Fruit fly (Drosophila melanogaster) whole organism, embryonic: Measurements from ENCODE around the gene CG11703.
A peak's percentile ranks its signal among the peaks of the same experiment; 100 is the strongest.

Experiments
- ATbp ChIP-seq: fragments of 200-800 bp; sonication (Bioruptor generic); optimal IDR thresholded peaks from 2 replicates; lab custom pipeline; 2017; ENCODE audit warnings: missing biosample characterization, mild to moderate bottlenecking, missing genetic modification characterization, missing genetic modification reagents
- Bdp1 ChIP-seq: fragments of 200-800 bp; sonication (Bioruptor generic); optimal IDR thresholded peaks from 3 replicates; lab custom pipeline; 2016; ENCODE audit warnings: missing biosample characterization, missing genetic modification characterization
- C15 ChIP-seq: fragments of 200-800 bp; sonication (Bioruptor generic); IDR thresholded peaks from 3 replicates; pipeline ENCODE4 v1.3.6; 2022; ENCODE audit warnings: missing biosample characterization, missing genetic modification characterization
- CG10431 ChIP-seq: fragments of 200-800 bp; sonication (Bioruptor generic); optimal IDR thresholded peaks from 3 replicates; lab custom pipeline; 2018; ENCODE audit warnings: missing biosample characterization, mild to moderate bottlenecking, missing genetic modification characterization
- CG11723 ChIP-seq: fragments of 200-800 bp; sonication (Bioruptor generic); optimal IDR thresholded peaks from 2 replicates; lab custom pipeline; 2017; ENCODE audit warnings: missing biosample characterization, mild to moderate bottlenecking, missing genetic modification characterization
- CG14050 ChIP-seq: fragments of 200-800 bp; sonication (Bioruptor generic); IDR thresholded peaks from 3 replicates; pipeline ENCODE4 v1.3.6; 2022; ENCODE audit warnings: missing biosample characterization, missing genetic modification characterization
- CG15514 ChIP-seq: fragments of 200-800 bp; sonication (Bioruptor generic); optimal IDR thresholded peaks from 3 replicates; lab custom pipeline; 2017; ENCODE audit warnings: missing biosample characterization, missing genetic modification characterization, mild to moderate bottlenecking, moderate library complexity, missing genetic modification reagents
- CG1602 ChIP-seq: fragments of 200-800 bp; sonication (Bioruptor generic); optimal IDR thresholded peaks from 3 replicates; lab custom pipeline; 2016; ENCODE audit warnings: missing biosample characterization, missing genetic modification characterization
- CG1603 ChIP-seq: fragments of 200-800 bp; sonication (Bioruptor generic); optimal IDR thresholded peaks from 2 replicates; lab custom pipeline; 2019; ENCODE audit warnings: missing biosample characterization, mild to moderate bottlenecking, missing genetic modification characterization, moderate library complexity
- CG2889 ChIP-seq: fragments of 200-800 bp; sonication (Bioruptor generic); IDR thresholded peaks from 3 replicates; pipeline ENCODE4 v1.3.6; 2022; ENCODE audit warnings: missing biosample characterization, missing genetic modification characterization
- CG30403 ChIP-seq: fragments of 200-800 bp; sonication (Bioruptor generic); optimal IDR thresholded peaks from 3 replicates; lab custom pipeline; 2016; ENCODE audit warnings: missing biosample characterization, missing genetic modification characterization
- CG3281 ChIP-seq: fragments of 200-800 bp; sonication (Bioruptor generic); optimal IDR thresholded peaks from 3 replicates; lab custom pipeline; 2017; ENCODE audit warnings: missing biosample characterization, mild to moderate bottlenecking, missing genetic modification characterization
- CG3847 ChIP-seq: fragments of 200-800 bp; sonication (Bioruptor generic); IDR thresholded peaks from 2 replicates; pipeline ENCODE4 v1.3.6; 2022; ENCODE audit warnings: missing biosample characterization, missing genetic modification characterization
- CG4617 ChIP-seq: fragments of 200-800 bp; sonication (Bioruptor generic); optimal IDR thresholded peaks from 3 replicates; lab custom pipeline; 2016; ENCODE audit warnings: missing biosample characterization, missing genetic modification characterization, borderline replicate concordance
- CG7786 ChIP-seq: fragments of 200-800 bp; sonication (Bioruptor generic); optimal IDR thresholded peaks from 2 replicates; lab custom pipeline; 2016; ENCODE audit warnings: missing biosample characterization, missing genetic modification characterization
- CG7987 ChIP-seq: fragments of 200-800 bp; sonication (Bioruptor generic); optimal IDR thresholded peaks from 2 replicates; lab custom pipeline; 2018; ENCODE audit warnings: missing biosample characterization, mild to moderate bottlenecking, missing genetic modification characterization, moderate library complexity
- CG8290 ChIP-seq, 3 experiments: fragments of 200-800 bp; sonication (Bioruptor generic); optimal IDR thresholded peaks; 2 replicates each; lab custom pipeline; 2016 to 2019; ENCODE audit warnings: missing biosample characterization in 3 of 3, missing genetic modification characterization in 3 of 3, mild to moderate bottlenecking in 2 of 3, moderate library complexity in 1 of 3
- CG8359 ChIP-seq: fragments of 200-800 bp; sonication (Bioruptor generic); optimal IDR thresholded peaks from 2 replicates; lab custom pipeline; 2017; ENCODE audit warnings: missing biosample characterization, mild to moderate bottlenecking, missing genetic modification characterization, borderline replicate concordance
- Dip3 ChIP-seq: fragments of 200-800 bp; sonication (Bioruptor generic); optimal IDR thresholded peaks from 3 replicates; lab custom pipeline; 2016; ENCODE audit warnings: missing biosample characterization, missing genetic modification characterization
- Gsc ChIP-seq: fragments of 200-800 bp; sonication (Bioruptor generic); IDR thresholded peaks from 2 replicates; pipeline ENCODE4 v1.3.6; 2022; ENCODE audit warnings: missing biosample characterization, missing genetic modification characterization
- HLH4C ChIP-seq: fragments of 200-800 bp; sonication (Bioruptor generic); IDR thresholded peaks from 3 replicates; pipeline ENCODE4 v1.3.6; 2022; ENCODE audit warnings: missing biosample characterization, missing genetic modification characterization; ENCODE audit not compliant: partially characterized antibody
- HLH54F ChIP-seq: fragments of 200-800 bp; sonication (Bioruptor generic); optimal IDR thresholded peaks from 3 replicates; lab custom pipeline; 2016; ENCODE audit warnings: missing biosample characterization, missing genetic modification characterization
- Lhr ChIP-seq: fragments of 200-800 bp; sonication (Bioruptor generic); optimal IDR thresholded peaks from 3 replicates; lab custom pipeline; 2017; ENCODE audit warnings: mild to moderate bottlenecking, missing biosample characterization, missing genetic modification reagents, missing genetic modification characterization
- Myb ChIP-seq: fragments of 200-800 bp; sonication (Bioruptor generic); optimal IDR thresholded peaks from 2 replicates; lab custom pipeline; 2016; ENCODE audit warnings: missing biosample characterization, missing genetic modification characterization
- Nf-YA ChIP-seq: fragments of 200-800 bp; sonication (Bioruptor generic); IDR thresholded peaks from 2 replicates; pipeline ENCODE4 v1.3.6; 2022; ENCODE audit warnings: missing biosample characterization, missing genetic modification characterization
- amos ChIP-seq: fragments of 200-800 bp; sonication (Bioruptor generic); IDR thresholded peaks from 2 replicates; pipeline ENCODE4 v1.3.6; 2022; ENCODE audit warnings: missing biosample characterization, missing genetic modification characterization; ENCODE audit not compliant: partially characterized antibody
- az2 ChIP-seq: fragments of 200-800 bp; sonication (Bioruptor generic); optimal IDR thresholded peaks from 3 replicates; lab custom pipeline; 2016; ENCODE audit warnings: missing biosample characterization, missing genetic modification characterization
- bowl ChIP-seq: fragments of 200-800 bp; sonication (Bioruptor generic); IDR thresholded peaks from 2 replicates; pipeline ENCODE4 v1.3.6; 2022; ENCODE audit warnings: missing biosample characterization, missing genetic modification characterization
- btn ChIP-seq: fragments of 200-800 bp; sonication (Bioruptor generic); optimal IDR thresholded peaks from 2 replicates; lab custom pipeline; 2016; ENCODE audit warnings: missing biosample characterization, missing genetic modification characterization
- cato ChIP-seq: fragments of 200-800 bp; sonication (Bioruptor generic); optimal IDR thresholded peaks from 2 replicates; lab custom pipeline; 2016; ENCODE audit warnings: missing biosample characterization, missing genetic modification characterization, borderline replicate concordance
- crp ChIP-seq, 2 experiments: fragments of 200-800 bp; sonication (Bioruptor generic); optimal IDR thresholded peaks; 2 replicates in 1 of 2; 3 replicates in 1 of 2; lab custom pipeline; 2017; ENCODE audit warnings: missing biosample characterization in 2 of 2, missing genetic modification characterization in 2 of 2, mild to moderate bottlenecking in 1 of 2, moderate library complexity in 1 of 2
- dimm ChIP-seq: fragments of 200-800 bp; sonication (Bioruptor generic); IDR thresholded peaks from 2 replicates; pipeline ENCODE4 v1.3.6; 2022; ENCODE audit warnings: missing biosample characterization, missing genetic modification characterization
- dpn ChIP-seq, 2 experiments: fragments of 200-800 bp; sonication (Bioruptor generic); optimal IDR thresholded peaks; 3 replicates each; lab custom pipeline; 2016; ENCODE audit warnings: missing biosample characterization in 2 of 2, missing genetic modification characterization in 2 of 2
- fd96Cb ChIP-seq: fragments of 200-800 bp; sonication (Bioruptor generic); optimal IDR thresholded peaks from 2 replicates; lab custom pipeline; 2018; ENCODE audit warnings: missing biosample characterization, mild to moderate bottlenecking, missing genetic modification characterization, moderate library complexity
- gem ChIP-seq: fragments of 200-800 bp; sonication (Bioruptor generic); optimal IDR thresholded peaks from 2 replicates; lab custom pipeline; 2019; ENCODE audit warnings: missing biosample characterization, mild to moderate bottlenecking, missing genetic modification characterization, moderate library complexity
- hbn ChIP-seq: fragments of 200-800 bp; sonication (Bioruptor generic); IDR thresholded peaks from 2 replicates; pipeline ENCODE4 v1.3.6; 2022; ENCODE audit warnings: missing biosample characterization, missing genetic modification characterization; ENCODE audit not compliant: partially characterized antibody
- kni ChIP-seq: fragments of 200-800 bp; sonication (Bioruptor generic); optimal IDR thresholded peaks from 3 replicates; lab custom pipeline; 2017; ENCODE audit warnings: mild to moderate bottlenecking, missing biosample characterization, missing genetic modification reagents, missing genetic modification characterization
- lov ChIP-seq, 2 experiments: fragments of 200-800 bp in 1 of 2; fragments of >200 bp in 1 of 2; sonication (Bioruptor generic) in 1 of 2; IDR thresholded peaks in 1 of 2; optimal IDR thresholded peaks in 1 of 2; 2 replicates in 1 of 2; 3 replicates in 1 of 2; pipeline versions ENCODE4 v1.3.6 to Lab custom; 2017 to 2022; ENCODE audit warnings: missing biosample characterization in 1 of 2, missing genetic modification characterization in 1 of 2
- nau ChIP-seq: fragments of 200-800 bp; sonication (Bioruptor generic); optimal IDR thresholded peaks from 3 replicates; lab custom pipeline; 2017; ENCODE audit warnings: missing biosample characterization, mild to moderate bottlenecking, missing genetic modification characterization, missing genetic modification reagents
- oc ChIP-seq: fragments of 200-800 bp; sonication (Bioruptor generic); optimal IDR thresholded peaks from 2 replicates; lab custom pipeline; 2018; ENCODE audit warnings: missing biosample characterization, mild to moderate bottlenecking, missing genetic modification characterization, moderate library complexity
- otp ChIP-seq: fragments of 200-800 bp; sonication (Bioruptor generic); IDR thresholded peaks from 3 replicates; pipeline ENCODE4, ENCODE4 v1.3.6; 2022; ENCODE audit warnings: missing biosample characterization, missing genetic modification characterization
- pfk ChIP-seq: fragments of 200-800 bp; sonication (Bioruptor generic); optimal IDR thresholded peaks from 2 replicates; lab custom pipeline; 2018; ENCODE audit warnings: missing biosample characterization, mild to moderate bottlenecking, missing genetic modification characterization, moderate library complexity
- pros ChIP-seq: fragments of 200-800 bp; sonication (Bioruptor generic); optimal IDR thresholded peaks from 3 replicates; lab custom pipeline; 2019; ENCODE audit warnings: missing biosample characterization, mild to moderate bottlenecking, missing genetic modification characterization, moderate library complexity
- psq ChIP-seq: fragments of 200-800 bp; sonication (Bioruptor generic); optimal IDR thresholded peaks from 2 replicates; lab custom pipeline; 2017; ENCODE audit warnings: missing biosample characterization, missing genetic modification characterization
- sqz ChIP-seq: fragments of 200-800 bp; sonication (Bioruptor generic); optimal IDR thresholded peaks from 3 replicates; lab custom pipeline; 2018; ENCODE audit warnings: missing biosample characterization, mild to moderate bottlenecking, missing genetic modification characterization
- zen2 ChIP-seq: fragments of 200-800 bp; sonication (Bioruptor generic); IDR thresholded peaks from 3 replicates; pipeline ENCODE4 v1.3.6; 2022; ENCODE audit warnings: missing biosample characterization, missing genetic modification characterization; ENCODE audit not compliant: partially characterized antibody
- zfh1 ChIP-seq: fragments of 200-800 bp; sonication (Bioruptor generic); IDR thresholded peaks from 3 replicates; pipeline ENCODE4 v1.3.6; 2022; ENCODE audit warnings: missing biosample characterization, missing genetic modification characterization

The CG11703 gene

DNA sequence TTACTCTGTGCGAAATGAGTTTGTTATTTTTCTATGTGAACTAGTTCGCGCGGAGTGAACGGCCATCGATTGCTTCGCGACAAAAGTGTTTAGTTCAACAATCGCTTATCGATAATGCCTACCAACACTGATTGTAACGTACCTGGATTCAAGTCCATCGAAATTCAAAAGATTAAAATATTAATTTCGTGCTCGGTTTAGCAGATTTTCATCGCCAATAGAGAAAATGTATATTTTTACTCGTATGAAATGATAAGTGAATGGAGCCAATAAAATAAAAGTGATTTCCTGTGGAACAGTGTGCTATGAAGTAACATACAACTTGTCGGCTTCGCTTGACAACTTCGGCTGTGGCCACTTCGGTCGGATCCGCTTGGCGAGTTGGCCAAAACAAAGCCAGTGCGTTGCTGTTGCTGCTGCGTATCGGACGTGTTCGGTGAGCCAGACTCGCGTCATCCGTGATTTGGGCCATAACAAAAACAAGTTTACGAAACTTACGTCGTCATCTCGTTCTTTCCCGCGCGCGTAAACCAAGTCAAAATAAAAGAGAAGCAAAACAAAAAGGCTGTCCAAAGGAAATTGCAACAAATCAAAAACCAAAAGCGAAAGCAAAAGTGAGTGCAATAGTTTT is 47.6 kb downstream of the CG11703 start, which contains the start of the genes CG5555 and myd (continued):
- TF ChIP-seq CG3281 (GFP tag; lab: Kevin White, UChicago) (peak; percentile 18), HLH54F (GFP tag; lab: Kevin White, UChicago) (peak; percentile 60), Dip3 (peak; percentile 18), otp (GFP tag; lab: Robert Waterston, UW) (no peak), Myb (GFP tag; lab: Kevin White, UChicago) (peak; percentile 90), ATbp (no peak), amos (GFP tag; lab: Robert Waterston, UW) (peak; percentile 69; the same call in 1 of the 2 replicates), CG7987 (GFP tag; lab: Kevin White, UChicago) (no peak), Bdp1 (no peak), zfh1 (GFP tag; lab: Robert Waterston, UW) (0 out of 3 replicates have a peak, but pooled peaks have one; percentile 43), gem (tag; lab: Kevin White, UChicago) (peak; percentile 45), oc (no peak), dpn (GFP tag; optimal IDR thresholded peaks at IDR 0.05; lab: Kevin White, UChicago) (peak; percentile 40 to 50), CG15514 (peak; percentile 99), CG1602 (GFP tag; lab: Kevin White, UChicago) (no peak), CG1603 (peak; percentile 56), CG30403 (GFP tag; lab: Kevin White, UChicago) (peak; percentile 41), CG11723 (GFP tag; lab: Kevin White, UChicago) (peak; percentile 15), zen2 (peak; percentile 36; the same call in 2 of the 3 replicates), pfk (GFP tag; lab: Kevin White, UChicago) (no peak), CG14050 (GFP tag; lab: Robert Waterston, UW) (no peak), fd96Cb (no peak), CG10431 (GFP tag; lab: Kevin White, UChicago) (no peak), cato (no peak), bowl (GFP tag; lab: Robert Waterston, UW) (peak; percentile 19; the same call in 1 of the 2 replicates), CG3847 (GFP tag; lab: Robert Waterston, UW) (peak; percentile 23; the same call in 1 of the 2 replicates), CG8290 (GFP tag; optimal IDR thresholded peaks at IDR 0.05; lab: Kevin White, UChicago) (no peak), CG8290 (tag; optimal IDR thresholded peaks at IDR 0.05; lab: Kevin White, UChicago) (peak in 1 of 2 experiments; percentile 63), lov (optimal IDR thresholded peaks at IDR 0.05; lab: Kevin White, UChicago) (no peak), lov (GFP tag; IDR thresholded peaks at IDR 0.05; lab: Robert Waterston, UW) (0 out of 3 replicates have a peak, but pooled peaks have one; percentile 12), Gsc (GFP tag; lab: Robert Waterston, UW) (no peak), btn (GFP tag; lab: Kevin White, UChicago) (no peak), C15 (GFP tag; lab: Robert Waterston, UW) (no peak), CG4617 (GFP tag; lab: Kevin White, UChicago) (peak; percentile 60), psq (GFP tag; lab: Kevin White, UChicago) (no peak), hbn (GFP tag; lab: Robert Waterston, UW) (peak; percentile 38; the same call in 1 of the 2 replicates), Nf-YA (GFP tag; lab: Robert Waterston, UW) (no peak), az2 (peak; percentile 17), nau (GFP tag; lab: Kevin White, UChicago) (no peak), CG7786 (GFP tag; lab: Kevin White, UChicago) (peak; percentile 38), sqz (GFP tag; lab: Kevin White, UChicago) (no peak), HLH4C (peak; percentile 91), kni (GFP tag; lab: Kevin White, UChicago) (peak; percentile 3), crp (GFP tag; optimal IDR thresholded peaks at IDR 0.05; lab: Kevin White, UChicago) (peak in 1 of 2 experiments; percentile 4), dimm (GFP tag; lab: Robert Waterston, UW) (no peak), CG2889 (peak; percentile 64; the same call in 2 of the 3 replicates), CG8359 (no peak), Lhr (GFP tag; lab: Kevin White, UChicago) (peak; percentile 1), pros (no peak)
